Worm (Caenorhabditis elegans) whole organism, young adult: ENCODE data around the gene mai-1.

Source experiments
- F10E7.11 ChIP-seq: sonication (generic microtip); optimal IDR thresholded peaks from 2 replicates; lab custom pipeline; 2017; ENCODE audit warnings: mild to moderate bottlenecking, missing genetic modification characterization, moderate library complexity, missing compliant biosample characterization
- akir-1 ChIP-seq: fragments of 200-800 bp; sonication (Bioruptor generic); optimal IDR thresholded peaks from 2 replicates; lab custom pipeline; 2018; ENCODE audit warnings: mild to moderate bottlenecking, missing genetic modification characterization, moderate library complexity, missing compliant biosample characterization
- ceh-91 ChIP-seq: fragments of 200-800 bp; sonication (Bioruptor generic); IDR thresholded peaks from 2 replicates; pipeline ENCODE4 v1.3.6; 2022; ENCODE audit warnings: missing genetic modification reagents, missing genetic modification characterization, missing compliant biosample characterization
- chd-7 ChIP-seq: sonication (generic microtip); optimal IDR thresholded peaks from 2 replicates; lab custom pipeline; 2016; ENCODE audit warnings: mild to moderate bottlenecking, missing genetic modification characterization, moderate library complexity, missing compliant biosample characterization
- die-1 ChIP-seq: sonication (generic microtip); optimal IDR thresholded peaks from 2 replicates; lab custom pipeline; 2016; ENCODE audit warnings: missing genotype, mild to moderate bottlenecking, missing genetic modification characterization, missing compliant biosample characterization
- rec-8 ChIP-seq, 2 experiments: sonication (generic microtip); optimal IDR thresholded peaks; 2 replicates each; lab custom pipeline; 2016; ENCODE audit warnings: mild to moderate bottlenecking in 2 of 2, missing genetic modification characterization in 2 of 2, missing genetic modification reagents in 2 of 2, missing genotype in 2 of 2, missing biosample characterization in 1 of 2, missing compliant biosample characterization in 1 of 2, moderate library complexity in 1 of 2

DNA sequence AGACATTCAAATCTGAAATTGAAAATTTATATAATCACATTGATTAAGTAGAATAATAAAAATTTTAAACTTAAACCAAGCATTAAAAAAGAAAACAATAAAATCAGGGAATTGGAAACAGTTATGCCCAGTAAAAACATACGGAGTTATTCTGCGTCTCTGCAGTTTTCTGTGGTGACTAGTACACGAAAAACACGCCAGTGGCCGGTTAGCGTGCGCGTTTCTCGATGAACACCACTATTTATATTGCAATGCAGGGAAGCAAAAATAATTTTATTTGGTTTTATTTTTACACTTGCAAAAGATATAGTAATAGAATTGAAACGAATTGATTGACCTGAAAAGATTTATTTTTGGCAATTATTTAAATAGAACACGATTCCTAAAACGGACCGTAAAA lies 16.6 kb downstream of the mai-1 start, which contains the start of gene sec-3:
- TF ChIP-seq die-1 (tag; lab: Kevin White, UChicago) (no peak), rec-8 (tag; optimal IDR thresholded peaks at IDR 0.05; lab: Kevin White, UChicago) (no peak), akir-1 (no peak), chd-7 (peak; percentile 63), F10E7.11 (tag; lab: Kevin White, UChicago) (no peak), ceh-91 (GFP tag; lab: Robert Waterston, UW) (no peak)
